Fruit fly (Drosophila melanogaster) whole organism, adult: Measurements from ENCODE around the gene CG4842.

Experiments
- CG11617 ChIP-seq: fragments of 200-800 bp; sonication (Bioruptor generic); optimal IDR thresholded peaks from 2 replicates; lab custom pipeline; 2017; ENCODE audit warnings: mild to moderate bottlenecking, missing biosample characterization, missing genetic modification reagents, missing genetic modification characterization
- CG12768 ChIP-seq: fragments of 200-800 bp; sonication (Bioruptor generic); optimal IDR thresholded peaks from 2 replicates; lab custom pipeline; 2017; ENCODE audit warnings: missing biosample characterization, missing genetic modification characterization, mild to moderate bottlenecking, moderate library complexity, missing genetic modification reagents
- CG14711 ChIP-seq: fragments of 200-800 bp; sonication (Bioruptor generic); optimal IDR thresholded peaks from 2 replicates; lab custom pipeline; 2018; ENCODE audit warnings: missing biosample characterization, mild to moderate bottlenecking, missing genetic modification characterization, moderate library complexity
- CG1620 ChIP-seq: fragments of 200-800 bp; sonication (Bioruptor generic); optimal IDR thresholded peaks from 2 replicates; lab custom pipeline; 2016; ENCODE audit warnings: missing biosample characterization, missing genetic modification characterization
- CG33017 ChIP-seq: fragments of 200-800 bp; sonication (Bioruptor generic); optimal IDR thresholded peaks from 2 replicates; lab custom pipeline; 2018; ENCODE audit warnings: missing biosample characterization, mild to moderate bottlenecking, missing genetic modification characterization, moderate library complexity
- CG5204 ChIP-seq: fragments of 200-800 bp; sonication (Bioruptor generic); optimal IDR thresholded peaks from 2 replicates; lab custom pipeline; 2016; ENCODE audit warnings: missing biosample characterization, missing genetic modification characterization
- CG7045 ChIP-seq: fragments of 200-800 bp; sonication (Bioruptor generic); optimal IDR thresholded peaks from 2 replicates; lab custom pipeline; 2017; ENCODE audit warnings: missing biosample characterization, mild to moderate bottlenecking, missing genetic modification characterization
- CG7101 ChIP-seq: fragments of 200-800 bp; sonication (Bioruptor generic); optimal IDR thresholded peaks from 2 replicates; lab custom pipeline; 2018; ENCODE audit warnings: missing biosample characterization, mild to moderate bottlenecking, missing genetic modification characterization, moderate library complexity
- Clk ChIP-seq: fragments of 200-800 bp; sonication (Bioruptor generic); optimal IDR thresholded peaks from 2 replicates; lab custom pipeline; 2017; ENCODE audit warnings: missing biosample characterization, missing genetic modification characterization
- Crg-1 ChIP-seq: fragments of 200-800 bp; sonication (Bioruptor generic); optimal IDR thresholded peaks from 2 replicates; lab custom pipeline; 2016; ENCODE audit warnings: missing biosample characterization, missing genetic modification characterization
- Hr96 ChIP-seq: fragments of 200-800 bp; sonication (Bioruptor generic); optimal IDR thresholded peaks from 2 replicates; lab custom pipeline; 2016; ENCODE audit warnings: missing biosample characterization, missing genetic modification characterization
- Mnt ChIP-seq: fragments of 200-800 bp; sonication (Bioruptor generic); optimal IDR thresholded peaks from 2 replicates; lab custom pipeline; 2016; ENCODE audit warnings: missing biosample characterization, mild to moderate bottlenecking, missing genetic modification characterization
- bab1 ChIP-seq: fragments of 200-800 bp; sonication (Bioruptor generic); optimal IDR thresholded peaks from 3 replicates; lab custom pipeline; 2019; ENCODE audit warnings: missing biosample characterization, mild to moderate bottlenecking, missing genetic modification characterization, moderate library complexity
- cic ChIP-seq: fragments of 200-800 bp; sonication (Bioruptor generic); optimal IDR thresholded peaks from 2 replicates; lab custom pipeline; 2017; ENCODE audit warnings: missing biosample characterization, mild to moderate bottlenecking, missing genetic modification characterization, moderate library complexity
- cnc ChIP-seq, 2 experiments: fragments of >200 bp; optimal IDR thresholded peaks; 2 replicates each; lab custom pipeline; 2017
- kay ChIP-seq: fragments of 200-800 bp; sonication (Bioruptor generic); peaks from one replicate; lab custom pipeline; 2016; ENCODE audit warnings: missing biosample characterization, missing genetic modification characterization, borderline replicate concordance
- ovo ChIP-seq: fragments of 200-800 bp; sonication (Bioruptor generic); optimal IDR thresholded peaks from 2 replicates; lab custom pipeline; 2016; ENCODE audit warnings: missing biosample characterization, missing genetic modification characterization
- pad ChIP-seq: fragments of 200-800 bp; sonication (Bioruptor generic); optimal IDR thresholded peaks from 3 replicates; lab custom pipeline; 2017; ENCODE audit warnings: missing biosample characterization, missing genetic modification characterization, mild to moderate bottlenecking, moderate library complexity, missing genetic modification reagents
- tj ChIP-seq: fragments of 200-800 bp; sonication (Bioruptor generic); optimal IDR thresholded peaks from 3 replicates; lab custom pipeline; 2017; ENCODE audit warnings: missing biosample characterization, mild to moderate bottlenecking, missing genetic modification characterization, moderate library complexity
- toe ChIP-seq: fragments of 200-800 bp; sonication (Bioruptor generic); optimal IDR thresholded peaks from 2 replicates; lab custom pipeline; 2016; ENCODE audit warnings: missing biosample characterization, missing genetic modification characterization

CG4842 gene

DNA sequence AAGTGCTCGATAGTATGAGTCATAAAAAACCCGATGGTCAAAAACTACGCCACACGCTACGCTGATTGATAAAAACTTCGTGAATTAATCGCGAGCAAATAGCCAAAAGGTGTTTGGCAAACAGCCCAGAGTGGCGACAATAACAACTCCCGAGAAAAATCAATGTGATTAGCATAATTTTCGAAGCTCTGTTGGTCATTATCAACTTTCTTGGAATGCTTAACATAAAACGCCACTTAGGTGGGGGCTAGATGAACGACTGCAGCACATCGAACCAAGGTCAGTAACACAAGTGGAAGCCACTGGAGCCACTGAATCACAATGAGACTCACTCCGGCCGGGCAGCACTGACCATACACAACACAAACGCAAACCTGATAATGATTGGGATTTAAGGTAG is 30.4 kb upstream of the CG4842 start:
- no peak for TF ChIP-seq Mnt
- no peak for TF ChIP-seq CG5204 (GFP tag; lab: Kevin White, UChicago)
- TF ChIP-seq pad (GFP tag; lab: Kevin White, UChicago): no peak
- TF ChIP-seq CG7045 (GFP tag; lab: Kevin White, UChicago): no peak
- no peak for TF ChIP-seq CG12768
- no peak for TF ChIP-seq Crg-1 (GFP tag; lab: Kevin White, UChicago)
- TF ChIP-seq bab1 (GFP tag; lab: Kevin White, UChicago): no peak
- no peak for TF ChIP-seq tj (GFP tag; lab: Kevin White, UChicago)
- no peak for TF ChIP-seq toe (GFP tag; lab: Kevin White, UChicago)
- no peak for TF ChIP-seq cnc (optimal IDR thresholded peaks at IDR 0.05; lab: Kevin White, UChicago)
- TF ChIP-seq kay (GFP tag; lab: Kevin White, UChicago): no peak
- no peak for TF ChIP-seq CG7101 (tag; lab: Kevin White, UChicago)
- no peak for TF ChIP-seq Clk
- no peak for TF ChIP-seq CG1620 (GFP tag; lab: Kevin White, UChicago)
- TF ChIP-seq CG33017: no peak
- no peak for TF ChIP-seq cic (GFP tag; lab: Kevin White, UChicago)
- TF ChIP-seq Hr96 (GFP tag; lab: Kevin White, UChicago): no peak
- no peak for TF ChIP-seq ovo
- no peak for TF ChIP-seq CG11617 (GFP tag; lab: Kevin White, UChicago)

DNA sequence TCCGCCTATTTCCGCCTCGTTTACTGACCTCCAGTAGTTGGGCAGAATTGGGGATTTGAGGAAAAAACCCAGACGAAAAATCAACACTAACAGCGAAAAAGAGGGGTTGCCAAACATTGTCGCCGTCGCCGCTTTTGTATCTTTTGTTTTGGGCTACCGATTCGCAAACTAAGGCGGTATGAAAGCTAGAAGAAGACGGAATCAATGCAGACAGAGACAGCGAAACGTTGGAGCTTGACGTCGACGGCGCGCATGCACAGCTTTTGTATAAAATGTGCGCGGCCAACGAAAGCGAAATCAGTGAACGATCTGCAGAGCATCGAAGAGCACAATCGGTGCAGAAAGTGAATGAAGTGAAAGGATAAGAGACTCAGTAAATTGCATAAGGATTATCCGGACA is 29.5 kb upstream of the CG4842 start, which contains the start of gene CG4998:
CG4998 (plus strand) TSS at position 301 of the 400 bp plus-strand sequence.
- TF ChIP-seq Mnt: no peak
- no peak for TF ChIP-seq Clk
- TF ChIP-seq Hr96 (GFP tag; lab: Kevin White, UChicago): no peak
- no peak for TF ChIP-seq bab1 (GFP tag; lab: Kevin White, UChicago)
- TF ChIP-seq pad (GFP tag; lab: Kevin White, UChicago): no peak
- no peak for TF ChIP-seq CG7045 (GFP tag; lab: Kevin White, UChicago)
- no peak for TF ChIP-seq cnc (optimal IDR thresholded peaks at IDR 0.05; lab: Kevin White, UChicago)
- TF ChIP-seq CG12768: no peak
- no peak for TF ChIP-seq kay (GFP tag; lab: Kevin White, UChicago)
- TF ChIP-seq tj (GFP tag; lab: Kevin White, UChicago): no peak
- TF ChIP-seq CG7101 (tag; lab: Kevin White, UChicago): no peak
- TF ChIP-seq CG1620 (GFP tag; lab: Kevin White, UChicago): no peak
- no peak for TF ChIP-seq CG5204 (GFP tag; lab: Kevin White, UChicago)
- no peak for TF ChIP-seq cic (GFP tag; lab: Kevin White, UChicago)

dm6 chr3L:16339463-16339862 is 28.7 kb upstream of the CG4842 start:
- no peak for TF ChIP-seq pad (GFP tag; lab: Kevin White, UChicago)
- no peak for TF ChIP-seq CG11617 (GFP tag; lab: Kevin White, UChicago)
- no peak for TF ChIP-seq bab1 (GFP tag; lab: Kevin White, UChicago)
- TF ChIP-seq Clk: no peak
- TF ChIP-seq cic (GFP tag; lab: Kevin White, UChicago): no peak
- TF ChIP-seq tj (GFP tag; lab: Kevin White, UChicago): no peak
- no peak for TF ChIP-seq CG33017
- no peak for TF ChIP-seq CG14711 (tag; lab: Kevin White, UChicago)
- no peak for TF ChIP-seq cnc (optimal IDR thresholded peaks at IDR 0.05; lab: Kevin White, UChicago)
- no peak for TF ChIP-seq Hr96 (GFP tag; lab: Kevin White, UChicago)
- no peak for TF ChIP-seq Mnt
- TF ChIP-seq CG12768: no peak
- no peak for TF ChIP-seq CG1620 (GFP tag; lab: Kevin White, UChicago)
- no peak for TF ChIP-seq kay (GFP tag; lab: Kevin White, UChicago)
- TF ChIP-seq CG7101 (tag; lab: Kevin White, UChicago): no peak
- TF ChIP-seq ovo: no peak

- TF ChIP-seq pad (GFP tag; lab: Kevin White, UChicago): no peak
- TF ChIP-seq Hr96 (GFP tag; lab: Kevin White, UChicago): no peak
- no peak for TF ChIP-seq CG1620 (GFP tag; lab: Kevin White, UChicago)
- TF ChIP-seq cnc (optimal IDR thresholded peaks at IDR 0.05; lab: Kevin White, UChicago): no peak
- no peak for TF ChIP-seq CG5204 (GFP tag; lab: Kevin White, UChicago)
- no peak for TF ChIP-seq tj (GFP tag; lab: Kevin White, UChicago)
- no peak for TF ChIP-seq CG12768
- TF ChIP-seq bab1 (GFP tag; lab: Kevin White, UChicago): no peak
Observed at dm6 chr3L:16339873-16340272, 28.3 kb upstream of the CG4842 start.

DNA sequence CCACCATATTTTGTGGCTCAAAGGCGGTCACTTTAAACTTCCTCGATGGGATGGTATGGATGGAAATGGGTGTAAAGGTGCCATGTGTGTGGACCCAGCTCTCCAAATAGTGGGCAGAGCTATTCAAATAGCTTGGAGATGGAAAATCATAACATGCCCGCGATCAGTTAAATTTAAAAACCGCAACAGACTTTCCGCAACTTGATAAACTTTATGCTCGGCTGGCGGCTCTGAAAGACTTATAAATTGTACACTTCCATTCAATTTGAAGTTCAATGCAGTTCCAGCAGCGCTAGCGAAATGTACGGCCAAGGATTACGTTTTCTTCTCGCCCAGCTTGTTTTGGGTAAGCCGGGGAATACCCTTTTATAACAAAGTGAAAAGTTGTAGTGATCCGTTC is 22.2 kb upstream of the CG4842 start, which contains the start of gene CG33257:
CG33257 (plus strand) TSS at position 301 of the 400 bp plus-strand sequence.
- TF ChIP-seq CG7045 (GFP tag; lab: Kevin White, UChicago): no peak
- no peak for TF ChIP-seq toe (GFP tag; lab: Kevin White, UChicago)
- no peak for TF ChIP-seq CG1620 (GFP tag; lab: Kevin White, UChicago)

- TF ChIP-seq cic (GFP tag; lab: Kevin White, UChicago) (no peak), CG1620 (GFP tag; lab: Kevin White, UChicago) (no peak), CG5204 (GFP tag; lab: Kevin White, UChicago) (no peak), ovo (no peak), CG14711 (tag; lab: Kevin White, UChicago) (no peak), Crg-1 (GFP tag; lab: Kevin White, UChicago) (no peak), CG7101 (tag; lab: Kevin White, UChicago) (no peak), Clk (no peak), cnc (optimal IDR thresholded peaks at IDR 0.05; lab: Kevin White, UChicago) (no peak), CG12768 (no peak), CG11617 (GFP tag; lab: Kevin White, UChicago) (no peak), pad (GFP tag; lab: Kevin White, UChicago) (no peak), tj (GFP tag; lab: Kevin White, UChicago) (no peak), CG33017 (no peak), bab1 (GFP tag; lab: Kevin White, UChicago) (no peak), Hr96 (GFP tag; lab: Kevin White, UChicago) (no peak)
Observed at dm6 chr3L:16347914-16348313, 20.3 kb upstream of the CG4842 start, which contains the start of gene mRpS34. Gene mRpS34, plus strand, starts transcription at chr3L:16348074.
